Worm (Caenorhabditis elegans): ENCODE results near the gene T07F8.4.
A peak's percentile ranks its signal among the peaks of the same experiment; 100 is the strongest.

T07F8.4 gene

ce11 chrII:7157415-7157814, 25.6 kb upstream of the T07F8.4 start (continued):
- TF ChIP-seq egl-13 (tag; optimal IDR thresholded peaks at IDR 0.05): no peak
- no peak for TF ChIP-seq nhr-12 (tag; optimal IDR thresholded peaks at IDR 0.05)
- TF ChIP-seq dpl-1 (GFP tag; optimal IDR thresholded peaks at IDR 0.05): no peak
- TF ChIP-seq unc-86 (tag; optimal IDR thresholded peaks at IDR 0.05): no peak
- TF ChIP-seq nhr-11 (tag; optimal IDR thresholded peaks at IDR 0.05): no peak
- no peak for TF ChIP-seq grh-1 (GFP tag; IDR thresholded peaks at IDR 0.05)
- TF ChIP-seq ceh-88 (GFP tag; IDR thresholded peaks at IDR 0.05): no peak
- no peak for TF ChIP-seq C34B4.2 (tag; optimal IDR thresholded peaks at IDR 0.05)
- no peak for TF ChIP-seq unc-62 (GFP tag; optimal IDR thresholded peaks at IDR 0.05)
- TF ChIP-seq efl-3 (GFP tag; optimal IDR thresholded peaks at IDR 0.05): no peak
- TF ChIP-seq lin-13 (GFP tag; optimal IDR thresholded peaks at IDR 0.05): no peak
- no peak for TF ChIP-seq lin-15B (tag; optimal IDR thresholded peaks at IDR 0.05)
- TF ChIP-seq fkh-10 (GFP tag; optimal IDR thresholded peaks at IDR 0.05): no peak
- TF ChIP-seq nhr-47 (tag; optimal IDR thresholded peaks at IDR 0.05): no peak
- no peak for TF ChIP-seq unc-130 (tag; optimal IDR thresholded peaks at IDR 0.05)
- peak; percentile 83 for TF ChIP-seq elt-2 (tag; optimal IDR thresholded peaks at IDR 0.05)
- TF ChIP-seq nhr-20 (tag; optimal IDR thresholded peaks at IDR 0.05): peak; percentile 55
- TF ChIP-seq vab-15 (tag; optimal IDR thresholded peaks at IDR 0.05): no peak
- TF ChIP-seq swsn-7 (tag; optimal IDR thresholded peaks at IDR 0.05): no peak
- no peak for TF ChIP-seq ztf-11 (tag; optimal IDR thresholded peaks at IDR 0.05)
- TF ChIP-seq Y116A8C.19 (tag; optimal IDR thresholded peaks at IDR 0.05; ENCODE audit: borderline replicate concordance): no peak

DNA sequence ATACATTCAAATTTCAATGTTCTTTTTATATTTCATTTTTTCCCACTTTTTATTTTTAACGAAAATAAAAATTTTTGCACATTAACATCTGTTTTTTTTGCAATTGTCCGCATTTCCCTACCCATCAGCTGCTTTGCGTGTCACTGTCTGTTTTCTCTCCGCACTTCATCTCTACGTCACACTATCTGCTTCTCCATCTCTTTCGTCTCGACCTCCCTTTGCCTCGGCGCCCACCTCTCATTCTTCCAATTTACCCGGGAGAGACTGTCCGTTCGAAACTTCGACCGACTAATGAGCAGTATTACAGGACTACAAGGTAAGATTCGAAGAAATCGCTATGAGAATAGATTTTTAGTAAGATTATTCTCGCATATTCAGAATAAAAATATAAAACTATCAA, 23.6 kb upstream of the T07F8.4 start, which contains the start of gene C27H5.2:
Gene C27H5.2, plus strand, starts transcription at position 190 of the 400 bp plus-strand sequence.
- TF ChIP-seq ceh-63 (GFP tag; optimal IDR thresholded peaks at IDR 0.05) (no peak), xbp-1 (tag; optimal IDR thresholded peaks at IDR 0.05) (peak; percentile 12), C16A3.4 (tag; optimal IDR thresholded peaks at IDR 0.05) (no peak), irx-1 (tag; optimal IDR thresholded peaks at IDR 0.05) (no peak), lin-13 (GFP tag; optimal IDR thresholded peaks at IDR 0.05) (no peak), sox-4 (tag; optimal IDR thresholded peaks at IDR 0.05) (no peak), sup-37 (GFP tag; optimal IDR thresholded peaks at IDR 0.05) (no peak), nhr-84 (tag; optimal IDR thresholded peaks at IDR 0.05) (no peak), rnt-1 (tag; optimal IDR thresholded peaks at IDR 0.05) (peak; percentile 18), mep-1 (tag; optimal IDR thresholded peaks at IDR 0.05) (peak; percentile 12), dsc-1 (tag; optimal IDR thresholded peaks at IDR 0.05) (no peak), nhr-19 (GFP tag; conservative IDR thresholded peaks at IDR 0.05) (no peak), vab-15 (tag; optimal IDR thresholded peaks at IDR 0.05) (no peak), mdl-1 (tag; optimal IDR thresholded peaks at IDR 0.05) (no peak), nhr-85 (tag) (peak; percentile 20), nhr-76 (tag; optimal IDR thresholded peaks at IDR 0.05) (no peak), unc-98 (GFP tag; IDR thresholded peaks at IDR 0.05) (no peak), nhr-11 (tag; optimal IDR thresholded peaks at IDR 0.05) (no peak), aha-1 (tag; optimal IDR thresholded peaks at IDR 0.05) (no peak), lin-14 (GFP tag; optimal IDR thresholded peaks at IDR 0.05) (peak; percentile 42), nhr-20 (tag; optimal IDR thresholded peaks at IDR 0.05) (no peak), fos-1 (tag; optimal IDR thresholded peaks at IDR 0.05) (no peak), zip-4 (GFP tag; optimal IDR thresholded peaks at IDR 0.05) (no peak), nhr-47 (tag; optimal IDR thresholded peaks at IDR 0.05) (no peak), C04F5.9 (tag; optimal IDR thresholded peaks at IDR 0.05) (no peak), ets-5 (GFP tag; IDR thresholded peaks at IDR 0.05) (no peak), lir-3 (tag; optimal IDR thresholded peaks at IDR 0.05; ENCODE audit: poor library complexity) (no peak), hpl-2 (GFP tag; optimal IDR thresholded peaks at IDR 0.05) (no peak), lsy-2 (tag; optimal IDR thresholded peaks at IDR 0.05) (peak in 1 of 2 experiments; percentile 8), pag-3 (tag; optimal IDR thresholded peaks at IDR 0.05; ENCODE audit: borderline replicate concordance, insufficient read depth) (no peak), snu-23 (GFP tag; optimal IDR thresholded peaks at IDR 0.05) (peak; percentile 5), ztf-11 (tag; optimal IDR thresholded peaks at IDR 0.05) (no peak), mab-9 (GFP tag; IDR thresholded peaks at IDR 0.05) (no peak), sptf-1 (tag; optimal IDR thresholded peaks at IDR 0.05) (no peak), ama-1 (optimal IDR thresholded peaks at IDR 0.05) (peak; percentile 26), Y116A8C.19 (tag; optimal IDR thresholded peaks at IDR 0.05; ENCODE audit: borderline replicate concordance) (no peak), egl-27 (tag; optimal IDR thresholded peaks at IDR 0.05) (no peak), zag-1 (tag; optimal IDR thresholded peaks at IDR 0.05) (no peak)

Data from whole organism, L1 larva.